Worm (Caenorhabditis elegans) whole organism, L2 larva: ENCODE results near the gene abhd-3.1.

Experiments
- C34F6.9 ChIP-seq: fragments of 150-350 bp; optimal IDR thresholded peaks from 2 replicates; lab custom pipeline; 2014; ENCODE audit warnings: missing biosample characterization, missing genetic modification characterization
- F13H6.1 ChIP-seq: sonication (generic microtip); optimal IDR thresholded peaks from 2 replicates; lab custom pipeline; 2016; ENCODE audit warnings: missing genetic modification characterization, missing compliant biosample characterization
- R02D3.7 ChIP-seq: fragments of 150-350 bp; optimal IDR thresholded peaks from 2 replicates; lab custom pipeline; 2014; ENCODE audit warnings: missing biosample characterization, missing genetic modification characterization
- Y55F3AM.14 ChIP-seq: fragments of 200-800 bp; sonication (Bioruptor generic); optimal IDR thresholded peaks from 2 replicates; lab custom pipeline; 2018; ENCODE audit warnings: mild to moderate bottlenecking, missing genetic modification characterization, missing compliant biosample characterization
- alr-1 ChIP-seq: fragments of 150-350 bp; optimal IDR thresholded peaks from 2 replicates; lab custom pipeline; 2014; ENCODE audit warnings: missing biosample characterization, missing genetic modification characterization
- aly-2 ChIP-seq: fragments of 150-350 bp; optimal IDR thresholded peaks from 2 replicates; lab custom pipeline; 2014; ENCODE audit warnings: missing biosample characterization, missing genetic modification characterization
- ama-1 ChIP-seq: fragments of 150-350 bp; optimal IDR thresholded peaks from 2 replicates; lab custom pipeline; 2018; ENCODE audit warnings: inconsistent platforms
- blmp-1 ChIP-seq: sonication (generic microtip); optimal IDR thresholded peaks from 2 replicates; lab custom pipeline; 2017; ENCODE audit warnings: missing genetic modification characterization, mild to moderate bottlenecking, missing compliant biosample characterization, antibody characterized with exemption, moderate library complexity; ENCODE audit not compliant: insufficient read depth
- crh-2 ChIP-seq: sonication (generic microtip); optimal IDR thresholded peaks from 2 replicates; lab custom pipeline; 2017; ENCODE audit warnings: missing biosample characterization, missing genetic modification characterization
- egl-27 ChIP-seq: sonication (generic microtip); optimal IDR thresholded peaks from 3 replicates; lab custom pipeline; 2017; ENCODE audit warnings: missing biosample characterization, missing genetic modification reagents, missing genetic modification characterization
- elt-3 ChIP-seq: sonication (generic microtip); optimal IDR thresholded peaks from 2 replicates; lab custom pipeline; 2017; ENCODE audit warnings: missing biosample characterization, missing genetic modification characterization
- fos-1 ChIP-seq: fragments of 150-350 bp; optimal IDR thresholded peaks from 2 replicates; lab custom pipeline; 2014; ENCODE audit warnings: missing biosample characterization, missing genetic modification characterization
- gmeb-1 ChIP-seq: fragments of 150-350 bp; optimal IDR thresholded peaks from 2 replicates; lab custom pipeline; 2014; ENCODE audit warnings: missing biosample characterization, missing genetic modification characterization
- lin-11 ChIP-seq: fragments of 150-350 bp; sonication (generic microtip); optimal IDR thresholded peaks from 2 replicates; lab custom pipeline; 2014; ENCODE audit warnings: missing biosample characterization, missing genetic modification characterization, inconsistent platforms, mixed read lengths
- lin-13 ChIP-seq: fragments of 150-350 bp; optimal IDR thresholded peaks from 2 replicates; lab custom pipeline; 2014; ENCODE audit warnings: missing biosample characterization, missing genetic modification reagents, missing genetic modification characterization
- lin-39 ChIP-seq: fragments of 150-350 bp; optimal IDR thresholded peaks from 2 replicates; lab custom pipeline; 2014; ENCODE audit warnings: missing biosample characterization, missing genetic modification reagents, missing genetic modification characterization
- lsy-2 ChIP-seq, 2 experiments: fragments of 150-350 bp in 1 of 2; sonication (generic microtip) in 1 of 2; optimal IDR thresholded peaks; 2 replicates each; lab custom pipeline; 2014 to 2017; ENCODE audit warnings: missing biosample characterization in 2 of 2, missing genetic modification characterization in 2 of 2
- mab-5 ChIP-seq: fragments of 150-350 bp; optimal IDR thresholded peaks from 2 replicates; lab custom pipeline; 2014; ENCODE audit warnings: missing biosample characterization, missing genetic modification characterization
- mbf-1 ChIP-seq: sonication (generic microtip); optimal IDR thresholded peaks from 2 replicates; lab custom pipeline; 2017; ENCODE audit warnings: missing biosample characterization, missing genetic modification characterization
- mdl-1 ChIP-seq, 2 experiments: fragments of 150-350 bp in 1 of 2; sonication (generic microtip) in 1 of 2; optimal IDR thresholded peaks; 2 replicates each; lab custom pipeline; 2017; ENCODE audit warnings: missing biosample characterization in 2 of 2, missing genetic modification characterization in 2 of 2
- nhr-10 ChIP-seq: sonication (generic microtip); optimal IDR thresholded peaks from 2 replicates; lab custom pipeline; 2017; ENCODE audit warnings: missing biosample characterization, missing genetic modification characterization
- nhr-12 ChIP-seq: fragments of 150-350 bp; optimal IDR thresholded peaks from 2 replicates; lab custom pipeline; 2014; ENCODE audit warnings: missing biosample characterization, missing genetic modification characterization
- nhr-129 ChIP-seq: fragments of 150-350 bp; optimal IDR thresholded peaks from 2 replicates; lab custom pipeline; 2014; ENCODE audit warnings: missing biosample characterization, missing genetic modification characterization
- nhr-25 ChIP-seq: fragments of 150-350 bp; sonication (generic microtip); optimal IDR thresholded peaks from 3 replicates; lab custom pipeline; 2014; ENCODE audit warnings: missing biosample characterization, missing genetic modification characterization
- nhr-6 ChIP-seq: fragments of 150-350 bp; optimal IDR thresholded peaks from 2 replicates; lab custom pipeline; 2014; ENCODE audit warnings: missing biosample characterization, missing genetic modification characterization
- sem-4 ChIP-seq: fragments of 150-350 bp; optimal IDR thresholded peaks from 2 replicates; lab custom pipeline; 2014; ENCODE audit warnings: missing biosample characterization, missing genetic modification reagents, missing genetic modification characterization
- sma-3 ChIP-seq: sonication (generic microtip); optimal IDR thresholded peaks from 2 replicates; lab custom pipeline; 2016; ENCODE audit warnings: missing genetic modification reagents, missing genetic modification characterization, missing compliant biosample characterization
- sma-9 ChIP-seq, 2 experiments: fragments of 150-350 bp in 1 of 2; sonication (generic microtip) in 1 of 2; optimal IDR thresholded peaks; 2 replicates each; lab custom pipeline; 2014 to 2016; ENCODE audit warnings: missing genetic modification characterization in 2 of 2, mild to moderate bottlenecking in 1 of 2, missing biosample characterization in 1 of 2, missing compliant biosample characterization in 1 of 2, missing genetic modification reagents in 1 of 2, moderate library complexity in 1 of 2
- snpc-4 ChIP-seq: fragments of 150-350 bp; optimal IDR thresholded peaks from 2 replicates; lab custom pipeline; 2014; ENCODE audit warnings: missing biosample characterization, missing genetic modification characterization
- unc-39 ChIP-seq: fragments of 150-350 bp; optimal IDR thresholded peaks from 2 replicates; lab custom pipeline; 2014; ENCODE audit warnings: missing biosample characterization, missing genetic modification characterization
- unc-55 ChIP-seq: fragments of 150-350 bp; sonication (generic microtip); optimal IDR thresholded peaks from 3 replicates; lab custom pipeline; 2014; ENCODE audit warnings: missing biosample characterization, missing genetic modification reagents, missing genetic modification characterization
- unc-62 ChIP-seq: fragments of 150-350 bp; optimal IDR thresholded peaks from 2 replicates; lab custom pipeline; 2014; ENCODE audit warnings: missing biosample characterization, missing genetic modification reagents, missing genetic modification characterization
- zag-1 ChIP-seq: fragments of 150-350 bp; optimal IDR thresholded peaks from 2 replicates; lab custom pipeline; 2014; ENCODE audit warnings: missing biosample characterization, missing genetic modification characterization
- ztf-4 ChIP-seq: fragments of 150-350 bp; optimal IDR thresholded peaks from 2 replicates; lab custom pipeline; 2014; ENCODE audit warnings: missing biosample characterization, missing genetic modification characterization

Gene abhd-3.1

ce11 chrV:20005724-20006132 lies 50.4 kb downstream of the abhd-3.1 start:
- TF ChIP-seq fos-1 (tag; lab: Kevin White, UChicago) (peak; percentile 71), unc-55 (GFP tag; lab: Kevin White, UChicago) (peak; percentile 82), sem-4 (tag; lab: Kevin White, UChicago) (peak; percentile 73), egl-27 (tag; lab: Kevin White, UChicago) (peak; percentile 76), nhr-6 (tag; lab: Kevin White, UChicago) (peak; percentile 66), aly-2 (tag; lab: Kevin White, UChicago) (no peak), Y55F3AM.14 (GFP tag; lab: Kevin White, UChicago) (peak; percentile 41), nhr-25 (tag; lab: Kevin White, UChicago) (peak; percentile 2), gmeb-1 (tag; lab: Kevin White, UChicago) (peak; percentile 52), R02D3.7 (no peak), lsy-2 (tag; optimal IDR thresholded peaks at IDR 0.05; lab: Kevin White, UChicago) (peak; percentile 25 to 79), elt-3 (tag; lab: Kevin White, UChicago) (no peak), lin-13 (GFP tag; lab: Kevin White, UChicago) (peak; percentile 75), ama-1 (lab: Kevin White, UChicago) (peak; percentile 28), mbf-1 (tag; lab: Kevin White, UChicago) (no peak), F13H6.1 (tag; lab: Kevin White, UChicago) (peak; percentile 88), mab-5 (tag; lab: Kevin White, UChicago) (peak; percentile 71), unc-62 (GFP tag; lab: Kevin White, UChicago) (no peak), zag-1 (tag; lab: Kevin White, UChicago) (peak; percentile 77), snpc-4 (tag; lab: Kevin White, UChicago) (peak; percentile 55), ztf-4 (tag; lab: Kevin White, UChicago) (peak; percentile 65), nhr-129 (tag; lab: Kevin White, UChicago) (peak; percentile 87), lin-39 (tag; lab: Kevin White, UChicago) (no peak), mdl-1 (tag; optimal IDR thresholded peaks at IDR 0.05; lab: Kevin White, UChicago) (peak; percentile 78 to 89), alr-1 (tag; lab: Kevin White, UChicago) (no peak), crh-2 (peak; percentile 75), nhr-12 (tag; lab: Kevin White, UChicago) (no peak), lin-11 (tag; lab: Kevin White, UChicago) (peak; percentile 26), sma-3 (GFP tag; lab: Kevin White, UChicago) (peak; percentile 37), nhr-10 (no peak), C34F6.9 (tag; lab: Kevin White, UChicago) (peak; percentile 89), sma-9 (GFP tag; optimal IDR thresholded peaks at IDR 0.05; lab: Kevin White, UChicago) (peak; percentile 64), sma-9 (tag; optimal IDR thresholded peaks at IDR 0.05; lab: Kevin White, UChicago) (no peak), blmp-1 (no peak)

ce11 chrV:20007470-20007869 lies 52.2 kb downstream of the abhd-3.1 start, which contains the start of gene Y60A3A.23:
TSS of gene Y60A3A.23 (plus strand) at chrV:20007770.
- TF ChIP-seq F13H6.1 (tag; lab: Kevin White, UChicago) (no peak), sma-9 (GFP tag; optimal IDR thresholded peaks at IDR 0.05; lab: Kevin White, UChicago) (no peak), sma-9 (tag; optimal IDR thresholded peaks at IDR 0.05; lab: Kevin White, UChicago) (no peak), lsy-2 (tag; optimal IDR thresholded peaks at IDR 0.05; lab: Kevin White, UChicago) (no peak), nhr-10 (no peak), unc-39 (tag; lab: Kevin White, UChicago) (no peak), ama-1 (lab: Kevin White, UChicago) (no peak)
